Worm (Caenorhabditis elegans) whole organism, late embryonic: Measurements from ENCODE around the gene C08F8.6.

Experiments used
- C38D4.7 ChIP-seq: fragments of 200-800 bp; sonication (Bioruptor generic); optimal IDR thresholded peaks from 2 replicates; lab custom pipeline; 2018; ENCODE audit warnings: mild to moderate bottlenecking, missing genetic modification characterization, moderate library complexity, missing compliant biosample characterization
- F13H6.1 ChIP-seq: sonication (generic microtip); optimal IDR thresholded peaks from 2 replicates; lab custom pipeline; 2016; ENCODE audit warnings: missing genetic modification characterization, missing compliant biosample characterization
- ama-1 ChIP-seq: fragments of 150-350 bp; optimal IDR thresholded peaks from 2 replicates; lab custom pipeline; 2014
- che-1 ChIP-seq: sonication (generic microtip); optimal IDR thresholded peaks from 2 replicates; lab custom pipeline; 2016; ENCODE audit warnings: mild to moderate bottlenecking, missing genetic modification characterization, missing compliant biosample characterization
- fax-1 ChIP-seq: sonication (generic microtip); optimal IDR thresholded peaks from 2 replicates; lab custom pipeline; 2016; ENCODE audit warnings: missing genotype, missing genetic modification characterization, missing compliant biosample characterization
- fkh-10 ChIP-seq: fragments of 150-350 bp; optimal IDR thresholded peaks from 2 replicates; lab custom pipeline; 2014; ENCODE audit warnings: missing biosample characterization, missing genetic modification reagents, missing genetic modification characterization
- nfya-1 ChIP-seq: sonication (generic microtip); optimal IDR thresholded peaks from 2 replicates; lab custom pipeline; 2017; ENCODE audit warnings: missing genetic modification characterization, mild to moderate bottlenecking, missing compliant biosample characterization, antibody characterized with exemption, moderate library complexity
- nhr-11 ChIP-seq: fragments of 150-350 bp; optimal IDR thresholded peaks from 2 replicates; lab custom pipeline; 2014; ENCODE audit warnings: missing biosample characterization, missing genetic modification characterization
- ref-2 ChIP-seq: sonication (generic microtip); optimal IDR thresholded peaks from 2 replicates; lab custom pipeline; 2016; ENCODE audit warnings: missing genetic modification characterization, missing compliant biosample characterization

- TF ChIP-seq C38D4.7 (GFP tag; lab: Kevin White, UChicago) (no peak), che-1 (tag; lab: Kevin White, UChicago) (no peak), ref-2 (tag; lab: Kevin White, UChicago) (no peak), nhr-11 (tag; lab: Kevin White, UChicago) (no peak), F13H6.1 (tag; lab: Kevin White, UChicago) (no peak), ama-1 (lab: Kevin White, UChicago) (no peak), fkh-10 (GFP tag; lab: Kevin White, UChicago) (no peak), nfya-1 (no peak), fax-1 (tag; lab: Kevin White, UChicago) (no peak)
Observed at ce11 chrIV:11124674-11125073, 40.1 kb downstream of the C08F8.6 start, which contains the start of gene spo-11.
